Worm (Caenorhabditis elegans): ENCODE data around the gene F56C3.1.

The F56C3.1 gene

ce11 chrX:1389382-1389983 lies 2.4 kb downstream of the F56C3.1 start (continued):
- peak; percentile 95 for TF ChIP-seq nhr-6 (tag; optimal IDR thresholded peaks at IDR 0.05)
- TF ChIP-seq unc-39 (tag; optimal IDR thresholded peaks at IDR 0.05) = no peak
- peak; percentile 96 for TF ChIP-seq fos-1 (tag; optimal IDR thresholded peaks at IDR 0.05)
- peak; percentile 73 for TF ChIP-seq dmd-4 (tag; optimal IDR thresholded peaks at IDR 0.05)
- peak; percentile 99 for TF ChIP-seq nhr-21 (tag; optimal IDR thresholded peaks at IDR 0.05)
- TF ChIP-seq lin-11 (tag; optimal IDR thresholded peaks at IDR 0.05) = no peak
- no peak for TF ChIP-seq elt-3 (tag; optimal IDR thresholded peaks at IDR 0.05)
- TF ChIP-seq crh-2 (tag; optimal IDR thresholded peaks at IDR 0.05) = peak; percentile 96
- no peak for TF ChIP-seq elt-1 (tag; optimal IDR thresholded peaks at IDR 0.05)
- peak; percentile 93 for TF ChIP-seq lin-13 (GFP tag; optimal IDR thresholded peaks at IDR 0.05)
- TF ChIP-seq nhr-12 (tag; optimal IDR thresholded peaks at IDR 0.05) = peak; percentile 66
- TF ChIP-seq skn-1 (tag; optimal IDR thresholded peaks at IDR 0.05) = peak; percentile 91
- peak; percentile 84 for TF ChIP-seq C34F6.9 (tag; optimal IDR thresholded peaks at IDR 0.05)
- TF ChIP-seq mbf-1 (tag; optimal IDR thresholded peaks at IDR 0.05) = peak; percentile 62
- no peak for TF ChIP-seq unc-62 (GFP tag; optimal IDR thresholded peaks at IDR 0.05)

DNA sequence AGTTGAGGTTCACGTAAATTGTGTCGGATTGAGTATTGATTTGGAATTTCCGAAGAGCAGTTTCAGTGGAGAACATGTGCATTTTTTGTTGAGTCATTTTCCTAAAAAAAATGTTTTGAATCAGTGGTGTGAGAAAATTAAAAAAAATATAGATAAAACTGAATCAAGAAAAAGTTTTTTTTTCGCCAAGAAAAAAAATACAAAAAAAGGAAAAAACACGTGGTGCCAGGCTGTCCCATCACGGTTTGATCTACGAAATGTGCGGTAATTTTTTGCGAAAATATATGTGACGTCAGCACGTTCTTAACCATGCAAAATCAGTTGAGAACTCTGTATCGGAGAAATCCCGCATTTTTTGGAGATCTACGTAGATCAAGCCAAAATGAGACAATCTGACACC lies 6.8 kb downstream of the F56C3.1 start, which contains the start of gene F56C3.9:
TSS of gene F56C3.9 (minus strand) at position 101 of the 400 bp plus-strand sequence.
- TF ChIP-seq zag-1 (tag; optimal IDR thresholded peaks at IDR 0.05) (no peak), snpc-4 (tag; optimal IDR thresholded peaks at IDR 0.05) (no peak), dmd-4 (tag; optimal IDR thresholded peaks at IDR 0.05) (no peak), mbf-1 (tag; optimal IDR thresholded peaks at IDR 0.05) (no peak), sma-3 (GFP tag; optimal IDR thresholded peaks at IDR 0.05) (no peak), ztf-11 (tag; optimal IDR thresholded peaks at IDR 0.05) (no peak), nhr-10 (tag; optimal IDR thresholded peaks at IDR 0.05) (no peak), nhr-11 (tag; optimal IDR thresholded peaks at IDR 0.05) (no peak), crh-2 (tag; optimal IDR thresholded peaks at IDR 0.05) (no peak), F13H6.1 (tag; optimal IDR thresholded peaks at IDR 0.05) (no peak), nhr-25 (tag; optimal IDR thresholded peaks at IDR 0.05) (no peak), elt-1 (tag; optimal IDR thresholded peaks at IDR 0.05) (no peak), fos-1 (tag; optimal IDR thresholded peaks at IDR 0.05) (no peak), nhr-12 (tag; optimal IDR thresholded peaks at IDR 0.05) (no peak), lin-13 (GFP tag; optimal IDR thresholded peaks at IDR 0.05) (no peak)

DNA sequence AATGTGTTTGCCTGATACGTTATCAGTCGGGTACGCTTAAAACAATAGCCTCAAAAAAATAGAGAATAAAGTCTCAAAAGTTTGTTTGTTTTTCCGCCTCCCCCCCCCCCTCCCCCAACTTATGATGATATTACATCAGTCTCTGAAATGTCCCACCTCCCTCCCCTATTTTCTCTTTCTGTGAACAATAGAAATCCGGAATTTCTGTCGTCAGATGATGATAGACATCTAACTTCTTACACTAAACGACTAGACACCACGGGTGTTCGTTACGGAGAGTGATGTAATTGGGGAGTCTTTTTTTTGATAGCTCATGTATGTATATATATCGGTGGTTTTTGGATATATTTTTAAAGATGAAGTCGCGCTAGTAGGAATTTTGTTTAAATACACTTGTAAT lies 7.3 kb downstream of the F56C3.1 start:
- TF ChIP-seq sma-9 (GFP tag; optimal IDR thresholded peaks at IDR 0.05) (no peak), sma-9 (tag; optimal IDR thresholded peaks at IDR 0.05) (no peak), Y55F3AM.14 (GFP tag; optimal IDR thresholded peaks at IDR 0.05) (no peak), unc-62 (GFP tag; optimal IDR thresholded peaks at IDR 0.05) (no peak), nhr-129 (tag; optimal IDR thresholded peaks at IDR 0.05) (peak; percentile 42), lin-13 (GFP tag; optimal IDR thresholded peaks at IDR 0.05) (no peak)

DNA sequence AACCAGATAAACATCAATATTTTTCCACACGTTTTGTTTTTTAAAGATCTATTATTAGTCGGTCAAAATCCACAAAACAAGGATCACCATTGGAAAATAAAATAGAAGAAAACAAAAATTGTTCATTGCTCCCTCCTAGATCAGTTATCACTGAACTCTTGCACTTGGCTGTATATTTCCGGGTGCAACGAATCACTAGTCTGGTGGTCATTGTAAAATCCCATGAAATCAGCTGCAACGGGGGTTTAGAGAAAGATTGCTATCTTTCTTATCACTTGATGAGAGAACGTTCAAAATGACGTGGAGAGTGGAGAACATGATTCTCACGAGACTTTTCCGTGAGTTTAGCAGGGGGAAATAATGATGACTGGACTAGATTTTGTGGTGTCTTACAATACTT lies 8.7 kb downstream of the F56C3.1 start:
- TF ChIP-seq egl-27 (tag; optimal IDR thresholded peaks at IDR 0.05) (peak; percentile 49), ceh-16 (tag; optimal IDR thresholded peaks at IDR 0.05) (no peak), nhr-21 (tag; optimal IDR thresholded peaks at IDR 0.05) (peak; percentile 64), nhr-129 (tag; optimal IDR thresholded peaks at IDR 0.05) (peak; percentile 59), F13H6.1 (tag; optimal IDR thresholded peaks at IDR 0.05) (peak; percentile 66), sma-9 (GFP tag; optimal IDR thresholded peaks at IDR 0.05) (peak; percentile 88), sma-9 (tag; optimal IDR thresholded peaks at IDR 0.05) (no peak), nhr-25 (tag; optimal IDR thresholded peaks at IDR 0.05) (no peak), fos-1 (tag; optimal IDR thresholded peaks at IDR 0.05) (peak; percentile 12), R02D3.7 (tag; optimal IDR thresholded peaks at IDR 0.05) (no peak), lsy-2 (tag; optimal IDR thresholded peaks at IDR 0.05) (peak in 1 of 2 experiments; percentile 31)

- TF ChIP-seq mbf-1 (tag; optimal IDR thresholded peaks at IDR 0.05) = no peak
- TF ChIP-seq ZK546.5 (tag; optimal IDR thresholded peaks at IDR 0.05) = no peak
- TF ChIP-seq skn-1 (tag; optimal IDR thresholded peaks at IDR 0.05) = no peak
- TF ChIP-seq mab-5 (tag; optimal IDR thresholded peaks at IDR 0.05) = no peak
- TF ChIP-seq alr-1 (tag; optimal IDR thresholded peaks at IDR 0.05) = no peak
Measured at ce11 chrX:1397516-1397915, 10.4 kb downstream of the F56C3.1 start, which contains the start of gene H39E20.1. H39E20.1 (minus strand) TSS chrX:1397616.
